Fruit fly (Drosophila melanogaster): ENCODE data around the gene CG4080.

CG4080 gene

DNA sequence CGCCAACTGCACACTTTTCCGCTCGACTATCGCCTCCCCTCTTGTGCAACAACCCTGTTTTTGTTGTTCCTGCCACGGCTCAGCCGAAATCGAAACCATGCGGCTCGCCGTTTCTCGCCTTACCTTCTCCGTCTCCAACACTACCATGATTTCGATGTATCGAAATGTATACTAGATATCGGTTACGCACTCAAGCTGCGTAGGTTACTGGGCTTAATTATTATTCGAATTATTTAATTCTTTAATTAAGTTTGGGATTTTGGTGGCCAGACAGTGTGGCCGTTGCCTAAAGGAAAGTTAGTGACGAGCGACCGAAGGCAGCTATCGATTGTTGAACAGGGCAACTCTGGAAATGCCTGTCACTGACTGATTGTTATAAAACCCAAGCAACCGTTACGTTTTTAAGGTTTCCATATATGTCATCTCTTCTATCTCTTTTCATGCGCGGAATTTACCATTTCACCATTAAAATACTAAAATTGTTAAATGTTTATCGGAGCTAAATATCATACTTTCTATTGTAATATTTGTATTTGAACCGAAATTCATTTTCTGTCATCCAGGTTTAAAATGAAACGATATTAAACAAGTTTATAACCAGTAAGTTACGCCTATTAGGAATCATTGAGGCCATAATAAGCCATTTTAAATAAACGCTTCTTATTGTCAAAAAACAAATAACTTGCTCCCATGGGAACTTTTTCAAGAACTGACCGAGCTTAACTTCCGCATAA is 3.3 kb upstream of the CG4080 start, which contains the start of gene eIF4E1 (continued):
- TF ChIP-seq crp (GFP tag; optimal IDR thresholded peaks at IDR 0.05): peak in 1 of 2 experiments; percentile 5
- peak; percentile 41 for TF ChIP-seq sob (GFP tag; IDR thresholded peaks at IDR 0.05)
- no peak for TF ChIP-seq CG9215 (GFP tag; IDR thresholded peaks at IDR 0.05)
- peak; percentile 74; the same call in 2 of the 3 replicates for TF ChIP-seq vnd (GFP tag; IDR thresholded peaks at IDR 0.05; ENCODE audit: partially characterized antibody)
- peak in 1 of 2 experiments; percentile 4 for TF ChIP-seq chif (GFP tag; optimal IDR thresholded peaks at IDR 0.05)
- TF ChIP-seq CG7987 (GFP tag; optimal IDR thresholded peaks at IDR 0.05): peak; percentile 24
- TF ChIP-seq nerfin-2 (GFP tag; IDR thresholded peaks at IDR 0.05; ENCODE audit: partially characterized antibody): 0 out of 2 replicates have a peak, but pooled peaks have one; percentile 42
- TF ChIP-seq CG34422 (GFP tag; IDR thresholded peaks at IDR 0.05): peak; percentile 57; the same call in 2 of the 3 replicates
- TF ChIP-seq CG10462 (GFP tag; optimal IDR thresholded peaks at IDR 0.05): peak; percentile 75
- TF ChIP-seq E2f2 (GFP tag; IDR thresholded peaks at IDR 0.05): peak; percentile 50
- TF ChIP-seq CG2712 (tag; optimal IDR thresholded peaks at IDR 0.05): peak; percentile 53
- TF ChIP-seq CG3847 (GFP tag; IDR thresholded peaks at IDR 0.05): peak; percentile 75
- TF ChIP-seq Rfx (GFP tag; IDR thresholded peaks at IDR 0.05): peak; percentile 65
- no peak for TF ChIP-seq lmd (GFP tag; IDR thresholded peaks at IDR 0.05)
- no peak for TF ChIP-seq CG6654 (GFP tag; optimal IDR thresholded peaks at IDR 0.05)
- TF ChIP-seq CG8478 (optimal IDR thresholded peaks at IDR 0.05): peak; percentile 86
- peak; percentile 62 for TF ChIP-seq ato (GFP tag; IDR thresholded peaks at IDR 0.05; ENCODE audit: partially characterized antibody)
- no peak for TF ChIP-seq lab (GFP tag; optimal IDR thresholded peaks at IDR 0.05)
- TF ChIP-seq pb (GFP tag; optimal IDR thresholded peaks at IDR 0.05): peak; percentile 7
- TF ChIP-seq CG14014 (GFP tag; IDR thresholded peaks at IDR 0.05): no peak
- peak in 1 of 2 experiments; percentile 74 for TF ChIP-seq Trl (optimal IDR thresholded peaks at IDR 0.05)
- TF ChIP-seq Trl (GFP tag; optimal IDR thresholded peaks at IDR 0.05): no peak
- TF ChIP-seq schlank (tag; optimal IDR thresholded peaks at IDR 0.05): no peak
- peak; percentile 86 for TF ChIP-seq amos (GFP tag; IDR thresholded peaks at IDR 0.05; ENCODE audit: partially characterized antibody)
- no peak for TF ChIP-seq Mrtf (GFP tag; IDR thresholded peaks at IDR 0.05)
- TF ChIP-seq BEAF-32 (GFP tag; optimal IDR thresholded peaks at IDR 0.05): peak; percentile 90
- TF ChIP-seq sens (GFP tag): peak; percentile 78
- no peak for TF ChIP-seq repo (GFP tag; optimal IDR thresholded peaks at IDR 0.05)
- TF ChIP-seq bigmax (GFP tag; optimal IDR thresholded peaks at IDR 0.05): peak; percentile 14
- peak; percentile 5 for TF ChIP-seq her (GFP tag; optimal IDR thresholded peaks at IDR 0.05)
- peak; percentile 57 for TF ChIP-seq trem (tag; optimal IDR thresholded peaks at IDR 0.05)
- peak; percentile 32 for TF ChIP-seq Camta (GFP tag; optimal IDR thresholded peaks at IDR 0.05)
- TF ChIP-seq CG30403 (GFP tag; optimal IDR thresholded peaks at IDR 0.05): peak; percentile 7
- TF ChIP-seq Sry-δ (GFP tag; optimal IDR thresholded peaks at IDR 0.05): peak; percentile 96
- TF ChIP-seq Lhr (GFP tag; optimal IDR thresholded peaks at IDR 0.05): peak; percentile 79
- no peak for TF ChIP-seq CG12299 (tag; optimal IDR thresholded peaks at IDR 0.05)
- TF ChIP-seq YL-1 (GFP tag; optimal IDR thresholded peaks at IDR 0.05): peak; percentile 61
- peak; percentile 56 to 91 for TF ChIP-seq Pdp1 (GFP tag; optimal IDR thresholded peaks at IDR 0.05)
- TF ChIP-seq vfl (GFP tag; optimal IDR thresholded peaks at IDR 0.05): peak; percentile 28
- TF ChIP-seq CG34376 (GFP tag; optimal IDR thresholded peaks at IDR 0.05): no peak
- no peak for TF ChIP-seq caup (GFP tag; optimal IDR thresholded peaks at IDR 0.05; ENCODE audit: severe bottlenecking)
- peak; percentile 13 for TF ChIP-seq Hsf (GFP tag; optimal IDR thresholded peaks at IDR 0.05)
- TF ChIP-seq lilli (GFP tag; optimal IDR thresholded peaks at IDR 0.05): peak; percentile 2
- no peak for TF ChIP-seq CG15011 (GFP tag; optimal IDR thresholded peaks at IDR 0.05)
- peak; percentile 92 for TF ChIP-seq Dref (GFP tag; IDR thresholded peaks at IDR 0.05)
- TF ChIP-seq shn (GFP tag; optimal IDR thresholded peaks at IDR 0.05): no peak
- TF ChIP-seq CG14860 (GFP tag; IDR thresholded peaks at IDR 0.05; ENCODE audit: partially characterized antibody): peak; percentile 36; the same call in 2 of the 3 replicates
- TF ChIP-seq Adf1 (GFP tag; IDR thresholded peaks at IDR 0.05): 0 out of 2 replicates have a peak, but pooled peaks have one; percentile 28
- peak; percentile 80 for TF ChIP-seq CG1603 (tag; optimal IDR thresholded peaks at IDR 0.05)

Data from whole organism, embryonic.